Worm (Caenorhabditis elegans) whole organism, midembryonic: ENCODE measurements around the gene mms-19.
"Not testable (repeated sequence)": the region's sequence is repeated elsewhere in the genome, so short reads cannot be mapped to it uniquely, and the experiment has no call there.

Source experiments
- T22C8.4 ChIP-seq: fragments of 200-800 bp; sonication (Bioruptor generic); IDR thresholded peaks from 2 replicates; pipeline ENCODE4 v1.3.6; 2022; ENCODE audit warnings: missing genetic modification characterization, missing compliant biosample characterization
- cog-1 ChIP-seq: sonication (generic microtip); optimal IDR thresholded peaks from 2 replicates; lab custom pipeline; 2016; ENCODE audit warnings: missing genetic modification characterization, missing compliant biosample characterization
- flt-1 ChIP-seq: fragments of 200-800 bp; sonication (Bioruptor generic); IDR thresholded peaks from 2 replicates; pipeline ENCODE4 v1.3.6; 2022; ENCODE audit warnings: missing genetic modification characterization, missing compliant biosample characterization
- klf-2 ChIP-seq: fragments of 200-800 bp; sonication (Bioruptor generic); conservative IDR thresholded peaks from 2 replicates; pipeline ENCODE4 v1.3.6; 2022; ENCODE audit warnings: missing genetic modification reagents, missing genetic modification characterization, missing compliant biosample characterization
- med-1 ChIP-seq: sonication (generic microtip); optimal IDR thresholded peaks from 2 replicates; lab custom pipeline; 2017; ENCODE audit warnings: missing genetic modification characterization, mild to moderate bottlenecking, missing compliant biosample characterization, antibody characterized with exemption, missing genetic modification reagents; ENCODE audit not compliant: insufficient read depth
- ref-1 ChIP-seq: fragments of 200-800 bp; sonication (Bioruptor generic); conservative IDR thresholded peaks from 2 replicates; pipeline ENCODE4 v1.3.6; 2022; ENCODE audit warnings: missing genetic modification reagents, missing genetic modification characterization, missing compliant biosample characterization
- tab-1 ChIP-seq: fragments of 200-800 bp; sonication (Bioruptor generic); IDR thresholded peaks from 2 replicates; pipeline ENCODE4 v1.3.6; 2022; ENCODE audit warnings: missing genetic modification characterization, missing compliant biosample characterization
- ztf-23 ChIP-seq: fragments of 200-800 bp; sonication (Bioruptor generic); IDR thresholded peaks from 2 replicates; pipeline ENCODE4 v1.3.6; 2022; ENCODE audit warnings: missing genetic modification reagents, missing genetic modification characterization, missing compliant biosample characterization
- ztf-29 ChIP-seq: fragments of 200-800 bp; sonication (Bioruptor generic); IDR thresholded peaks from 2 replicates; pipeline ENCODE4 v1.3.6; 2022; ENCODE audit warnings: missing genetic modification reagents, missing genetic modification characterization, missing compliant biosample characterization

The mms-19 gene

DNA sequence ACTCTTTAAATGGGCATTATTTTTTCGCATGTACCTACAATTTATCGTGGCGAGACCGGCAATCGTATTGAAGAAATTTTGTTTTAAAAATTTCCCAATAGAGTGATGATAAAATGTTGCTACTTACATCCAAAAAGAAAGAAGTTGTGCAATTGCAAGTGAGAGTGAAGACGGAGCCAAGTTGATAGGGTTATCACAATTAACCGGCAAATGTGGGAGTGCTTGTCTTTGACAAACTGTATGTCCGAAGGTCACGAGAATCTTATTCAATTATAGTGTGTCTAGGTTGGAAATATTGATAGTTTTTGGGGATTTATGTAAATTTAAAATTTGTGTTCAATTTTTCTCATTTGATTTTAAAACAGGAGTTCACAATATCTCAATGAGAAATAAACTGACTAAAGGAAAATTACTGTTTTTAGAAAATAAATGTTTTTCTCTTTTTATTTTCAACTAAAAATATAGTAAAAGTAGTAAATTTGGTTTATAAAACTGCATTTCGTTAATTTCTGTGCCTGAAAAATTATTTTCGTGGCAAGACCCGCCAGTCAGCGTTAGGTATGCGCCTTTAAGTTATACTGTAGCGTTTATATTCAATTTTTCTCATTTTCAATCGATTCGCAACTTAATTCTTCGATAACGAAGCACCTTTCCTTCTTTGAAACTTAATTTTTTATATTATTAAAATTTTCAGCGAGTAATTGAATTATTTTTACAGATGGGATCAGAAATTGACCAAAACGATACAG lies at the start of gene mms-19, which contains the start of gene hpo-15:
mms-19 (plus strand) TSS at position 719 of the 749 bp plus-strand sequence.
hpo-15 (minus strand) TSS at position 201 of the 749 bp plus-strand sequence.
- TF ChIP-seq tab-1 (GFP tag; lab: Robert Waterston, UW), result no peak
- TF ChIP-seq cog-1 (tag; lab: Kevin White, UChicago), result no peak
- TF ChIP-seq ztf-29 (GFP tag; lab: Robert Waterston, UW), result no peak
- TF ChIP-seq ztf-23, result no peak
- TF ChIP-seq flt-1, result no peak

DNA sequence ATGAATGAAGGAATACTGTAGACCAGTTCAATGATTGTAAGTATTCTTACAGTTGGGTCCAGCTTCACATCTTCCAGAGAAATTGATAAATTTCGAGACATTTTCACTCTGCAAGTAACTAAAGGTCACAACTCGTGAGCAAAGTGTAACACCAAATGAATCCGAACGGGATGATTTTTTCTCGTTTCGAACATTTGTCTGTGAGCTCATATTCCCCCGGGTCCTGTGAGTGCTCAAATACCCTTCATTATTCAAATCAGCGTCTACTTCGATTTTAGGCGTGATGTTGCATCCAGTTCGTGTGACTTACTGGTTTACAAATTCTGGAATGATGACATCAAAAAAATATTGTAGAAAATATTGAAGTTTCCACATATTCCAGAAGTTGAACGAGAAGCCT lies 48.8 kb upstream of the mms-19 start, which contains the start of gene srg-68:
srg-68 (minus strand) TSS at position 101 of the 400 bp plus-strand sequence.
- TF ChIP-seq ztf-29 (GFP tag; lab: Robert Waterston, UW) (no peak), ztf-23 (no peak), ref-1 (no peak)

DNA sequence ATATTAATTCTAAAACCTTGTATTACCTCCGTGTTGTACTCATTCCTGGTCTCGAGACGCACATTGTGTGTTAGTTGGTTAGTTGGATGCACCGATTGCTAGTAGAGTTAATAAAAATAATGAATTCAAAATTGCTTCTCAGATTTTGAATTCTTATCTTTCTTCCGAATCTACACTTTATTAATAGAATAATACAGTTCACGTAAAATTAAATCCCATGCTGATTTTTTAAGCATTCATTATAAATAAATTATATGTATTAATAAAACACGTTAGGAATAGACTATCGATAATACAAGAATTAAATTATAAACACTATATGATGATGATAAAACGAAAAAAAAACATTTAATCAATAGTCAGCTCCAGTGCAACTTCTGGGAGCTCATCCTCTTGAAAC lies 45.7 kb upstream of the mms-19 start, which contains the start of gene ZC317.6:
ZC317.6 (minus strand) TSS at position 101 of the 400 bp plus-strand sequence.
- TF ChIP-seq ztf-23; med-1 (GFP tag; lab: Kevin White, UChicago); tab-1 (GFP tag; lab: Robert Waterston, UW): not testable (repeated sequence)

DNA sequence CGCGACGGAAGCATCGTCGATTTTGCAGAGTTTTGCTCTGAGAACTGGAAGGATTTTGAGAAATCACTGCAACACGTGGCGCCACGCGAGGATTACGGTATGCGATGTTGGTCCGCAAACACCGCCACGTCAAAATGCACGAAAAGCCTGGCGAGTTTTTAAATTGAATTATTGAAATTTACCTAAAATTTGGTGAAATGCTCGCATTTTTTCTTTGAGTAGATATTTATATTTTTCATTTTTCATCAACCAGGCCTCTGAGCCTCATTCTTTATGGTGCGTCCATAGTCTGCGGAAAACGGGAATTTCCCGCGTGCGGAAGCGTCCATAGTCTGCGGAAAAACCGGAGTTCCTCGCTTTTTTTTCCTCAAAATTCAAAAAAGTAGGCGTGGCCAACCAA lies 43.2 kb upstream of the mms-19 start, which contains the start of gene ZC317.7:
ZC317.7 (minus strand) TSS at position 101 of the 400 bp plus-strand sequence.
- not testable (repeated sequence) for TF ChIP-seq klf-2; ref-1; ztf-29 (GFP tag; lab: Robert Waterston, UW)

DNA sequence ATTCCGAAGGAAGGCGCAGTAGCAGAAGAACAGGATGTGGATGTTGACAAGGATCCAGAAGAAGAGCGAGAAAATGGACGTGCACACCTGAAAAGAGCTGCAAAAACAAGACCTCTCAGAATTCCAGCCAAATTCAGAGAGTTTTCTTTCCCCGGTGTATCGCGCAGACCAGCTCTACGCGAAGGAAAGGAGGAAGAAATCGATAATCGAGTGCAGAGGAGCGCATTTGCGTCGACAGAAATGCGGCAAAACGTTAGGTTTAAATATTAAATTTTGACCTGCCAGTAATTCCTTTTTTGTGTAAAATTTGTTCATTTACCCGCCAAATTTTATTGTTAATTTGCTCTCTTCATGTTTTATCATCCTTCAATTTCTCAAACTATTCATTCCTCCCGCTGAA lies 36.4 kb upstream of the mms-19 start:
- TF ChIP-seq cog-1 (tag; lab: Kevin White, UChicago) (no peak), T22C8.4 (GFP tag; lab: Robert Waterston, UW) (peak; percentile 76)

DNA sequence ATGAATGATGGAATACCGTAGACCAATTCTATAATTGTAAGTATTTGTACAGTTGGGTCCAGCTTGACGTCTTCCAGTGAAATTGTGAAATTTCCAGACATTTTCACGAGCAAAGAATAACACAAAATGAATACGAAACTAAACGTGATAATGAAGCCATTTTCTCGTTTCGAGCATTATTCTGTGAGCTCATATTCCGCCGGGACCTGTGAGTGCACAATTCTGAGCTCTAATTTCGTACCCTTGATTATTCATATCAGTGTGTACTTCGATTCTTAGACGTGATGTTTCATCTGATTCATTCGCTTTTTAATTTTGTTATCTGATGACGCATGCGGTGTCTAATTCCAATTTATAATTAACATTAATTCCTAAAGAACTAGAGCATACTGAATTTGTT lies 31.8 kb upstream of the mms-19 start, which contains the start of gene srg-66:
srg-66 (minus strand) TSS at position 101 of the 400 bp plus-strand sequence.
- no peak for TF ChIP-seq ztf-23
- TF ChIP-seq ztf-29 (GFP tag; lab: Robert Waterston, UW), result no peak
- TF ChIP-seq ref-1, result no peak
- TF ChIP-seq tab-1 (GFP tag; lab: Robert Waterston, UW), result no peak

DNA sequence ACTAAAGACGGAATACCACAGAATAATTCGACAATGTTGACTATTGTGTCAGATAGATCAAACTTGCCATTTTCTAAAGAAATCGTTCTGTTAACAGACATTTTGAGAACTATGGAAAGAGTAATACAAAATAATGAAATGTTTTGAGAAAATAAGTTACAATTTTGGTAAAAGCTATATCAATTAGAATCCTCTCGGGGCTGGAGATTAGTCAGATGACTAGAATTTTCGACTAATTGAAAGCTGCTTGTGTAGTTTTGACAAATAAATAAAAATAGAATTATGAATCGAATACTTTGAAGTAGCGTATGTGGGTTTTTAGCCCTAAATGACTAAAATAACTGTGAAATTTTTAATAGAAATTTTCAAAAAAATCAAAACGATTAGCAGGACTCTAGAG lies 29.3 kb upstream of the mms-19 start, which contains the start of gene srg-65:
srg-65 (minus strand) TSS at position 101 of the 400 bp plus-strand sequence.
- TF ChIP-seq cog-1 (tag; lab: Kevin White, UChicago) (no peak), tab-1 (GFP tag; lab: Robert Waterston, UW) (no peak), med-1 (GFP tag; lab: Kevin White, UChicago) (no peak), ref-1 (no peak), T22C8.4 (GFP tag; lab: Robert Waterston, UW) (no peak), ztf-29 (GFP tag; lab: Robert Waterston, UW) (no peak), klf-2 (no peak), flt-1 (no peak), ztf-23 (no peak)

DNA sequence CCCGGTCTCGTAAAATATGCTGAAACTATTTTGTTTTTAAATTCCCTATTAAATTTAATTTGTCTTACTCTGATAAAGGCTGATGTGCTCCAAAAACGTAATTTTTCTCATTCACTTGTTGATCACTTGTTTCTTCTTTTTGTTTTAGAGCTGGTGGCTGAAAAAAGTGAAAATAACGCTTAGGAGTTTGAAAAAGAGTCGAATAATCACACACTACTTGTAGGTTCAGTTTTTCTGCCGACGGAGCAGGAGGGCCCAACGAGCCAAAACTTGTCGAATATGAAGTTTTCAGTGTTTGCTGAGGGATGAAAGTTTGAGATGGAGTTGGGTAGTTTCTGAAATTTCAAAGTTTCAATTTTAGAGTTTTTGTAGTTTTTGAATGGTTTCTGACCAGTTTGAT lies 27.0 kb upstream of the mms-19 start:
- no peak for TF ChIP-seq tab-1 (GFP tag; lab: Robert Waterston, UW)
- TF ChIP-seq ref-1, result no peak
- no peak for TF ChIP-seq ztf-23
- TF ChIP-seq ztf-29 (GFP tag; lab: Robert Waterston, UW), result no peak
- no peak for TF ChIP-seq cog-1 (tag; lab: Kevin White, UChicago)
- TF ChIP-seq med-1 (GFP tag; lab: Kevin White, UChicago), result no peak
- no peak for TF ChIP-seq T22C8.4 (GFP tag; lab: Robert Waterston, UW)
- TF ChIP-seq flt-1, result no peak
- no peak for TF ChIP-seq klf-2

DNA sequence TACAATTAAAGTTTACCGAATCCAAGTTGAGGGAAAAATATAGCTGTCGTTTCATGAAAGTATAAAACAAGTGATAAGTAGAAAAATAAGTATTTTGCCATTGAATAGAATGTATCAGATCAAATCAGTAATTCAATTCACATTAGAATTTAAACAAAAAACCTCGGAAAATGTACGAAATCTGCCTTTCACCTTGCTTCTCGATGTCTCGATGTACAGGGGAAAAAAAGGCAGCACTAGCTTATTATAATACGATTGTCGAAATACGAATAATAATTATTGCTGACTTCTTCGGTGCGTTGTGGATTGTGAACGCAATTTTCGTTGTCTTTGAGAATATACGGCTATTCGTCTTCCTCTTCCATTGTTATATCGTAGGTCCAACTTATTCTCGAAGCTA lies 25.4 kb upstream of the mms-19 start, which contains the start of gene grl-18:
grl-18 (minus strand) TSS at position 101 of the 400 bp plus-strand sequence.
- no peak for TF ChIP-seq tab-1 (GFP tag; lab: Robert Waterston, UW)
- no peak for TF ChIP-seq ref-1
- no peak for TF ChIP-seq med-1 (GFP tag; lab: Kevin White, UChicago)
- TF ChIP-seq ztf-29 (GFP tag; lab: Robert Waterston, UW), result no peak
- TF ChIP-seq klf-2, result no peak
- no peak for TF ChIP-seq T22C8.4 (GFP tag; lab: Robert Waterston, UW)

DNA sequence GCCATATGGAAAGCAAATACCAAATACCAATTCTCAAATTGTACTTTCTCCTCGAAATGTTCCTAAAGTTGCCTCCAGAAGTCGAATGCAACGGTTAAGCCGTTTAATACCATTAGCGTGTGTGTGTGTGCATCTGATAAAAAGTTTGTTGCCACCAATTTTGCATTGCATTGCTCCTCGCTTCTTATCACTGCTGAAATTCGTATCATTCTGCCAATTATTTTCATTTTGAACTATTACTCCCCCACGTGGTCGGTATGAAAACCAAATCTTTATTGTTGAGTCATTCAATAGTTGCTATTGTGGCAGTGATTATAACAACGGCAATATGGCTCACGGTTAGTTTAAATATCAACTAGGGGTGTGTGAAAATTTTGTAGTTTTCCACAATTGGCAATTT lies 23.9 kb upstream of the mms-19 start, which contains the start of gene T05C3.6:
T05C3.6 (plus strand) TSS at position 241 of the 400 bp plus-strand sequence.
- no peak for TF ChIP-seq ztf-29 (GFP tag; lab: Robert Waterston, UW)
- no peak for TF ChIP-seq ref-1
- no peak for TF ChIP-seq med-1 (GFP tag; lab: Kevin White, UChicago)
- no peak for TF ChIP-seq flt-1
- TF ChIP-seq ztf-23, result no peak
- TF ChIP-seq klf-2, result no peak
- TF ChIP-seq T22C8.4 (GFP tag; lab: Robert Waterston, UW), result no peak
- TF ChIP-seq tab-1 (GFP tag; lab: Robert Waterston, UW), result no peak
- TF ChIP-seq cog-1 (tag; lab: Kevin White, UChicago), result no peak

DNA sequence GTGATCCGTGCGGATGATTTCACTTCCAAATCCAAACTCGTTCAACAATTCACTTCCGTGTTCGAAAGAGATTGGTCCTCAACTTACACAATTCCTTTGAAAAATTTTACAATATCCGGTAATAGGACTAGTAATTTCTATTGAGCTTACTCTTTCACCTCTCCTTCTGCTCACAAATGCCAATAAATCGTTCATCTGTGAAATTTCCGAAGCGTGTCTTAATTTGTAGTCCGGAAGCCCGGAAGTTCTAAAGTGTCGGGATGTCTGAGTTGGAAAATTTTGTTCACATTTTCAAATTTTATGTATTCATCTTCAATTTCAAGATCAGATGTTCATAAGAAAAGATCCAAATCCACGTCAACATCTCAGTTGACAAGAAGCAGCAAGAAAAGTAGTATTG lies 20.7 kb upstream of the mms-19 start, which contains the start of gene T05C3.2:
T05C3.2 (plus strand) TSS at position 301 of the 400 bp plus-strand sequence.
- no peak for TF ChIP-seq ref-1
- TF ChIP-seq flt-1, result no peak
- no peak for TF ChIP-seq cog-1 (tag; lab: Kevin White, UChicago)
- TF ChIP-seq med-1 (GFP tag; lab: Kevin White, UChicago), result no peak
- TF ChIP-seq ztf-29 (GFP tag; lab: Robert Waterston, UW), result no peak
- no peak for TF ChIP-seq tab-1 (GFP tag; lab: Robert Waterston, UW)
- no peak for TF ChIP-seq klf-2
- TF ChIP-seq ztf-23, result no peak
- no peak for TF ChIP-seq T22C8.4 (GFP tag; lab: Robert Waterston, UW)
